Worm (Caenorhabditis elegans): ENCODE results near the gene srh-297.

DNA sequence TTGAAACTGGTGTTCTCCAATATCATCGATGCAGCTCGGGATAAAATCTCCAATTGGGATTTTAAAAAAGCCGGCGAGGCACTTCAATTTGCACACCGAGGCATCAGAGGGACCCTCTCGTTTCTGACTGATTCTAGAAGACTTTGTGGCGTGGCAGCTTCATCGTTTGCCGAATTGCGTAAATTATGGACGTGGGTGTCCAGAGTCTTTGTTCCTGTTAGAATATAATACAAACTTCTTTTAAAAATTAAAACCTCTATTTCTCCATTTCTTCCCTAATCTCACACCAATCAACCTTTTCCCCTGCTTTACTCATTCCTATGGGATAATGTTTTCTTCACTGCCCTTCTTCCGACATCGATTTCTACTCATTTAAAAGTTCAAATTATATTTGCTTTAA is 20.0 kb downstream of the srh-297 start, which contains the start of gene ZC239.5:
- TF ChIP-seq ceh-16 (tag; optimal IDR thresholded peaks at IDR 0.05) (no peak), aly-2 (tag; optimal IDR thresholded peaks at IDR 0.05) (no peak)

Measured in whole organism, L3 larva.